Fruit fly (Drosophila melanogaster) Kc167 (cell line): Measurements from ENCODE around the gene Plod.

Experiments
- Myc ChIP-seq: fragments of >200 bp; optimal IDR thresholded peaks from 2 replicates; lab custom pipeline; 2017; ENCODE audit warnings: missing external identifiers
- Sin3A ChIP-seq: fragments of >200 bp; optimal IDR thresholded peaks from 2 replicates; lab custom pipeline; 2018; ENCODE audit warnings: missing external identifiers
- h ChIP-seq: fragments of >200 bp; optimal IDR thresholded peaks from 3 replicates; lab custom pipeline; 2018; ENCODE audit warnings: missing external identifiers
- insv ChIP-seq: fragments of >200 bp; optimal IDR thresholded peaks from 3 replicates; lab custom pipeline; 2018; ENCODE audit warnings: missing external identifiers
- psq ChIP-seq: fragments of >200 bp; optimal IDR thresholded peaks from 2 replicates; lab custom pipeline; 2017; ENCODE audit warnings: missing external identifiers
- ttk ChIP-seq: sonication (Bioruptor generic); optimal IDR thresholded peaks from 2 replicates; lab custom pipeline; 2017; ENCODE audit warnings: missing external identifiers

- no peak for TF ChIP-seq insv (lab: Kevin White, UChicago)
- no peak for TF ChIP-seq h
- no peak for TF ChIP-seq psq (lab: Kevin White, UChicago)
- TF ChIP-seq Myc (lab: Kevin White, UChicago): no peak
- no peak for TF ChIP-seq ttk (lab: Kevin White, UChicago)
- TF ChIP-seq Sin3A: no peak
Observed at dm6 chr3L:11241949-11242348, 36.1 kb upstream of the Plod start.
